Fruit fly (Drosophila melanogaster) whole organism, embryonic: Measurements from ENCODE around the gene CG11374.

ENCODE experiments used
- Asciz ChIP-seq: fragments of 200-800 bp; sonication (Bioruptor generic); optimal IDR thresholded peaks from 2 replicates; lab custom pipeline; 2017; ENCODE audit warnings: missing biosample characterization, mild to moderate bottlenecking, missing genetic modification characterization, missing genetic modification reagents
- Bteb2 ChIP-seq: fragments of 200-800 bp; sonication (Bioruptor generic); optimal IDR thresholded peaks from 2 replicates; lab custom pipeline; 2016; ENCODE audit warnings: missing biosample characterization, missing genetic modification characterization
- CG10543 ChIP-seq: fragments of 200-800 bp; sonication (Bioruptor generic); optimal IDR thresholded peaks from 3 replicates; lab custom pipeline; 2017; ENCODE audit warnings: missing biosample characterization, mild to moderate bottlenecking, missing genetic modification characterization, moderate library complexity
- CG11085 ChIP-seq: fragments of 200-800 bp; sonication (Bioruptor generic); IDR thresholded peaks from 2 replicates; pipeline ENCODE4 v1.3.6; 2022; ENCODE audit warnings: missing biosample characterization, missing genetic modification characterization
- CG14441 ChIP-seq: fragments of 200-800 bp; sonication (Bioruptor generic); IDR thresholded peaks from 2 replicates; pipeline ENCODE4 v1.3.6; 2022; ENCODE audit warnings: missing biosample characterization, missing genetic modification characterization
- CG16815 ChIP-seq: fragments of 200-800 bp; sonication (Bioruptor generic); optimal IDR thresholded peaks from 3 replicates; lab custom pipeline; 2017; ENCODE audit warnings: missing biosample characterization, mild to moderate bottlenecking, missing genetic modification characterization
- CG18476 ChIP-seq: fragments of 200-800 bp; sonication (Bioruptor generic); optimal IDR thresholded peaks from 2 replicates; lab custom pipeline; 2016; ENCODE audit warnings: missing biosample characterization, mild to moderate bottlenecking, missing genetic modification characterization
- CG2678 ChIP-seq: fragments of 200-800 bp; sonication (Bioruptor generic); optimal IDR thresholded peaks from 3 replicates; lab custom pipeline; 2019; ENCODE audit warnings: missing biosample characterization, mild to moderate bottlenecking, missing genetic modification characterization, moderate library complexity
- CG2889 ChIP-seq: fragments of 200-800 bp; sonication (Bioruptor generic); IDR thresholded peaks from 3 replicates; pipeline ENCODE4 v1.3.6; 2022; ENCODE audit warnings: missing biosample characterization, missing genetic modification characterization
- CG5180 ChIP-seq: fragments of 200-800 bp; sonication (Bioruptor generic); optimal IDR thresholded peaks from 3 replicates; lab custom pipeline; 2017; ENCODE audit warnings: missing biosample characterization, missing genetic modification characterization, mild to moderate bottlenecking, moderate library complexity, missing genetic modification reagents
- CG6791 ChIP-seq: fragments of 200-800 bp; sonication (Bioruptor generic); IDR thresholded peaks from 3 replicates; pipeline ENCODE4 v1.3.6; 2022; ENCODE audit warnings: missing biosample characterization, missing genetic modification characterization; ENCODE audit not compliant: partially characterized antibody
- CG7372 ChIP-seq: fragments of 200-800 bp; sonication (Bioruptor generic); IDR thresholded peaks from 2 replicates; pipeline ENCODE4 v1.3.6; 2022; ENCODE audit warnings: missing biosample characterization, missing genetic modification characterization
- CG7839 ChIP-seq: fragments of 200-800 bp; sonication (Bioruptor generic); optimal IDR thresholded peaks from 3 replicates; lab custom pipeline; 2018; ENCODE audit warnings: missing biosample characterization, mild to moderate bottlenecking, missing genetic modification characterization, moderate library complexity
- D ChIP-seq, 2 experiments: fragments of 200-800 bp in 1 of 2; fragments of >200 bp in 1 of 2; sonication (Bioruptor generic) in 1 of 2; optimal IDR thresholded peaks; 2 replicates in 1 of 2; 3 replicates in 1 of 2; lab custom pipeline; 2017; ENCODE audit warnings: mild to moderate bottlenecking in 1 of 2, missing biosample characterization in 1 of 2, missing genetic modification characterization in 1 of 2, missing genetic modification reagents in 1 of 2
- Dbx ChIP-seq: fragments of 200-800 bp; sonication (Bioruptor generic); IDR thresholded peaks from 3 replicates; pipeline ENCODE4 v1.3.6; 2022; ENCODE audit warnings: missing biosample characterization, missing genetic modification characterization
- GATAe ChIP-seq: fragments of 200-800 bp; sonication (Bioruptor generic); conservative IDR thresholded peaks from 2 replicates; pipeline ENCODE4 v1.3.6; 2022; ENCODE audit warnings: missing biosample characterization, missing genetic modification characterization
- Hand ChIP-seq: fragments of 200-800 bp; sonication (Bioruptor generic); optimal IDR thresholded peaks from 2 replicates; lab custom pipeline; 2017; ENCODE audit warnings: mild to moderate bottlenecking, missing biosample characterization, missing genetic modification reagents, missing genetic modification characterization
- Hey ChIP-seq: fragments of 200-800 bp; sonication (Bioruptor generic); optimal IDR thresholded peaks from 3 replicates; lab custom pipeline; 2018; ENCODE audit warnings: missing biosample characterization, mild to moderate bottlenecking, missing genetic modification characterization
- Hsf ChIP-seq: fragments of 200-800 bp; sonication (Bioruptor generic); optimal IDR thresholded peaks from 3 replicates; lab custom pipeline; 2016; ENCODE audit warnings: missing biosample characterization, missing genetic modification characterization
- Jarid2 ChIP-seq: fragments of 200-800 bp; sonication (Bioruptor generic); optimal IDR thresholded peaks from 3 replicates; lab custom pipeline; 2017; ENCODE audit warnings: mild to moderate bottlenecking, missing biosample characterization, missing genetic modification reagents, missing genetic modification characterization
- Kr ChIP-seq: fragments of 200-800 bp; sonication (Bioruptor generic); optimal IDR thresholded peaks from 2 replicates; lab custom pipeline; 2017; ENCODE audit warnings: missing biosample characterization, mild to moderate bottlenecking, missing genetic modification characterization
- Med ChIP-seq: fragments of 200-800 bp; sonication (Bioruptor generic); peaks from one replicate; lab custom pipeline; 2016; ENCODE audit warnings: missing biosample characterization, missing genetic modification characterization, mild to moderate bottlenecking, inconsistent platforms, moderate library complexity
- Oli ChIP-seq: fragments of 200-800 bp; sonication (Bioruptor generic); optimal IDR thresholded peaks from 2 replicates; lab custom pipeline; 2018; ENCODE audit warnings: missing biosample characterization, mild to moderate bottlenecking, missing genetic modification characterization, moderate library complexity
- Ptx1 ChIP-seq: fragments of 200-800 bp; sonication (Bioruptor generic); IDR thresholded peaks from 2 replicates; pipeline ENCODE4 v1.3.6; 2022; ENCODE audit warnings: missing biosample characterization, missing genetic modification characterization
- Six4 ChIP-seq: fragments of 200-800 bp; sonication (Bioruptor generic); optimal IDR thresholded peaks from 2 replicates; lab custom pipeline; 2016; ENCODE audit warnings: missing biosample characterization, missing genetic modification characterization
- Usf ChIP-seq: fragments of 200-800 bp; sonication (Bioruptor generic); optimal IDR thresholded peaks from 2 replicates; lab custom pipeline; 2017; ENCODE audit warnings: missing genotype, missing biosample characterization, missing genetic modification characterization
- bigmax ChIP-seq: fragments of 200-800 bp; sonication (Bioruptor generic); optimal IDR thresholded peaks from 2 replicates; lab custom pipeline; 2018; ENCODE audit warnings: missing biosample characterization, mild to moderate bottlenecking, missing genetic modification characterization
- btn ChIP-seq: fragments of 200-800 bp; sonication (Bioruptor generic); optimal IDR thresholded peaks from 2 replicates; lab custom pipeline; 2016; ENCODE audit warnings: missing biosample characterization, missing genetic modification characterization
- ci ChIP-seq: fragments of 200-800 bp; sonication (Bioruptor generic); IDR thresholded peaks from 3 replicates; pipeline ENCODE4 v1.3.6; 2022; ENCODE audit warnings: missing biosample characterization, missing genetic modification characterization
- ems ChIP-seq: fragments of 200-800 bp; sonication (Bioruptor generic); optimal IDR thresholded peaks from 3 replicates; lab custom pipeline; 2016; ENCODE audit warnings: missing biosample characterization, missing genetic modification characterization
- en ChIP-seq: fragments of 200-800 bp; sonication (Bioruptor generic); optimal IDR thresholded peaks from 2 replicates; lab custom pipeline; 2016; ENCODE audit warnings: missing biosample characterization, missing genetic modification characterization
- ewg ChIP-seq: fragments of 200-800 bp; sonication (Bioruptor generic); optimal IDR thresholded peaks from 3 replicates; lab custom pipeline; 2017; ENCODE audit warnings: mild to moderate bottlenecking, missing biosample characterization, missing genetic modification reagents, missing genetic modification characterization
- inv ChIP-seq: fragments of 200-800 bp; sonication (Bioruptor generic); IDR thresholded peaks from 2 replicates; pipeline ENCODE4 v1.3.6; 2022; ENCODE audit warnings: missing biosample characterization, missing genetic modification characterization; ENCODE audit not compliant: partially characterized antibody
- jigr1 ChIP-seq: fragments of 200-800 bp; sonication (Bioruptor generic); IDR thresholded peaks from 3 replicates; pipeline ENCODE4 v1.3.6; 2022; ENCODE audit warnings: missing biosample characterization, missing genetic modification characterization
- mld ChIP-seq: fragments of 200-800 bp; sonication (Bioruptor generic); IDR thresholded peaks from 3 replicates; pipeline ENCODE4 v1.3.6; 2022; ENCODE audit warnings: missing biosample characterization, missing genetic modification characterization; ENCODE audit not compliant: partially characterized antibody
- p53 ChIP-seq: fragments of 200-800 bp; sonication (Bioruptor generic); optimal IDR thresholded peaks from 2 replicates; lab custom pipeline; 2016; ENCODE audit warnings: missing biosample characterization, missing genetic modification characterization
- pb ChIP-seq: fragments of 200-800 bp; sonication (Bioruptor generic); optimal IDR thresholded peaks from 3 replicates; lab custom pipeline; 2016; ENCODE audit warnings: missing biosample characterization, missing genetic modification characterization
- row ChIP-seq: fragments of 200-800 bp; sonication (Bioruptor generic); IDR thresholded peaks from 3 replicates; pipeline ENCODE4 v1.3.6; 2022; ENCODE audit warnings: missing biosample characterization, missing genetic modification characterization
- schlank ChIP-seq: fragments of 200-800 bp; sonication (Bioruptor generic); optimal IDR thresholded peaks from 2 replicates; lab custom pipeline; 2018; ENCODE audit warnings: missing biosample characterization, mild to moderate bottlenecking, missing genetic modification characterization
- sd ChIP-seq: fragments of 200-800 bp; sonication (Bioruptor generic); optimal IDR thresholded peaks from 3 replicates; lab custom pipeline; 2018; ENCODE audit warnings: missing biosample characterization, mild to moderate bottlenecking, missing genetic modification characterization, moderate library complexity
- sens-2 ChIP-seq: fragments of 200-800 bp; sonication (Bioruptor generic); IDR thresholded peaks from 2 replicates; pipeline ENCODE4 v1.3.6; 2022; ENCODE audit warnings: missing biosample characterization, missing genetic modification characterization
- ssp ChIP-seq: fragments of 200-800 bp; sonication (Bioruptor generic); IDR thresholded peaks from 2 replicates; pipeline ENCODE4 v1.3.6; 2022; ENCODE audit warnings: missing biosample characterization, missing genetic modification characterization
- tin ChIP-seq: fragments of 200-800 bp; sonication (Bioruptor generic); optimal IDR thresholded peaks from 3 replicates; lab custom pipeline; 2016; ENCODE audit warnings: missing biosample characterization, missing genetic modification characterization
- tna ChIP-seq: fragments of 200-800 bp; sonication (Bioruptor generic); IDR thresholded peaks from 2 replicates; pipeline ENCODE4 v1.3.6; 2022; ENCODE audit warnings: missing biosample characterization, missing genetic modification characterization; ENCODE audit not compliant: partially characterized antibody
- tx ChIP-seq: fragments of 200-800 bp; sonication (Bioruptor generic); optimal IDR thresholded peaks from 2 replicates; lab custom pipeline; 2016; ENCODE audit warnings: missing biosample characterization, missing genetic modification characterization
- unc-4 ChIP-seq: fragments of 200-800 bp; sonication (Bioruptor generic); IDR thresholded peaks from 2 replicates; pipeline ENCODE4 v1.3.6; 2022; ENCODE audit warnings: missing biosample characterization, missing genetic modification characterization; ENCODE audit not compliant: partially characterized antibody
- vnd ChIP-seq: fragments of 200-800 bp; sonication (Bioruptor generic); IDR thresholded peaks from 3 replicates; pipeline ENCODE4 v1.3.6; 2022; ENCODE audit warnings: missing biosample characterization, missing genetic modification characterization; ENCODE audit not compliant: partially characterized antibody

CG11374 gene

DNA sequence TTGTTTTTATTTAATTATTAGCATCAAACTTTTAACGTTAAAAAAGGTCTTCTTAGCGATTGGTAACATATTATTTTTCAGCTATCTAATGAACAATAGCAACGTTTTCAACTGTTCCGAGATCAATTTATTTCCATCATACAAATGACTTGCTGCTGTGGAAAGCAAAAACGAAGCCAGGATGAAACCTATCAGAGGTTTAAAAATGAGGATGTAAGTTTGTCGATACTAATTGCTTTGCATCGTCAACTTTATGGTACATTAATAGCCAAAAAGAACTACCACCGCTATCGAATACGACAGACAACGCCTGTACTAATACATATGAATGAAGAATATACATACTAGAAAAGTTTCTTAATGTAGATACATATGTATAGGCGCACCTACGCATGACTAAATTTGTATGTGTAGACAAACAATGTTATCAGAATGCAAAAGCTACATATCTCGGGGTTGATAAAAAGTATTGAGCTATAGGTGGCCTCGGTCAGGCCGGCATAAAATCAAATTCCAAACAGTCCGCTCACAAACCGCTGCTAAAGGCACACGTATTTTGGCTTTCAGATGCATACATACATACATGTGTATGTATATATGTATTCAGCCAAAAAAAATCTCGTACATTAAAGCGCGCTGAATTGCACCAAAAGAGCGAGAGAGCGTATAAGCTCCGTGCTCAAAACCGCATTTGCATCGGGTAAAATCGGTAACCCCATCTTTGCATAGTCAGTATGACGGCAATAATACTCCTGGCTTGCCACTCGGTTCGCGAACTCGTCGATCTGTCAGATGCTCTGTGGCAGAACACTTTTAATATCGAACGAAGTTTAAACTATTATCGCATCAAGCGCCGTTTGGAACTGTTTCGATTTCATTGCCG lies 4.0 kb upstream of the CG11374 start (continued):
- TF ChIP-seq CG11085 (GFP tag; lab: Robert Waterston, UW) (no peak), jigr1 (GFP tag; lab: Robert Waterston, UW) (no peak), D (optimal IDR thresholded peaks at IDR 0.05; lab: Kevin White, UChicago) (no peak), D (GFP tag; optimal IDR thresholded peaks at IDR 0.05; lab: Kevin White, UChicago) (no peak), unc-4 (GFP tag; lab: Robert Waterston, UW) (peak; percentile 28; the same call in 1 of the 2 replicates), Dbx (GFP tag; lab: Robert Waterston, UW) (0 out of 3 replicates have a peak, but pooled peaks have one; percentile 24), Asciz (GFP tag; lab: Kevin White, UChicago) (no peak), bigmax (GFP tag; lab: Kevin White, UChicago) (no peak), CG7372 (GFP tag; lab: Robert Waterston, UW) (no peak), Oli (no peak), CG6791 (GFP tag; lab: Robert Waterston, UW) (no peak), GATAe (GFP tag; lab: Robert Waterston, UW) (peak; percentile 53), en (GFP tag; lab: Kevin White, UChicago) (no peak), Hsf (GFP tag; lab: Kevin White, UChicago) (no peak), ci (GFP tag; lab: Robert Waterston, UW) (peak; percentile 24; the same call in 1 of the 3 replicates), inv (GFP tag; lab: Robert Waterston, UW) (no peak; the same call in 1 of the 2 replicates), CG16815 (GFP tag; lab: Kevin White, UChicago) (no peak), Hey (tag; lab: Kevin White, UChicago) (no peak), Hand (GFP tag; lab: Kevin White, UChicago) (peak; percentile 5), tx (GFP tag; lab: Kevin White, UChicago) (no peak), CG5180 (GFP tag; lab: Kevin White, UChicago) (no peak), Bteb2 (no peak), Ptx1 (GFP tag; lab: Robert Waterston, UW) (0 out of 2 replicates have a peak, but pooled peaks have one; percentile 13), vnd (no peak), CG7839 (no peak), CG18476 (GFP tag; lab: Kevin White, UChicago) (no peak), CG2678 (tag; lab: Kevin White, UChicago) (peak; percentile 24), btn (GFP tag; lab: Kevin White, UChicago) (no peak), Jarid2 (GFP tag; lab: Kevin White, UChicago) (no peak), CG10543 (GFP tag; lab: Kevin White, UChicago) (peak; percentile 20), Usf (no peak), Six4 (GFP tag; lab: Kevin White, UChicago) (no peak), ems (no peak), Kr (GFP tag; lab: Kevin White, UChicago) (no peak), schlank (tag; lab: Kevin White, UChicago) (no peak), mld (no peak), CG2889 (GFP tag; lab: Robert Waterston, UW) (no peak), tna (GFP tag; lab: Robert Waterston, UW) (no peak), ewg (peak; percentile 35), p53 (GFP tag; lab: Kevin White, UChicago) (no peak), sd (peak; percentile 98), CG14441 (GFP tag; lab: Robert Waterston, UW) (no peak), row (GFP tag; lab: Robert Waterston, UW) (peak; percentile 58; the same call in 2 of the 3 replicates), pb (GFP tag; lab: Kevin White, UChicago) (no peak), sens-2 (GFP tag; lab: Robert Waterston, UW) (no peak), tin (GFP tag; lab: Kevin White, UChicago) (no peak), ssp (GFP tag; lab: Robert Waterston, UW) (no peak), Med (GFP tag; lab: Kevin White, UChicago) (peak; percentile 77)
